Fruit fly (Drosophila melanogaster): ENCODE measurements around the gene CG16800.

Gene CG16800

dm6 chr2L:12974045-12974539 is 7.7 kb downstream of the CG16800 start, which contains the start of gene Vha68-2 (continued):
- no peak for TF ChIP-seq CG1233 (GFP tag; optimal IDR thresholded peaks at IDR 0.05)
- no peak for TF ChIP-seq Taf1 (GFP tag; IDR thresholded peaks at IDR 0.05)
- TF ChIP-seq h (optimal IDR thresholded peaks at IDR 0.05): no peak
- peak; percentile 99 for TF ChIP-seq her (GFP tag; optimal IDR thresholded peaks at IDR 0.05)
- TF ChIP-seq CG8924 (tag; optimal IDR thresholded peaks at IDR 0.05): no peak
- no peak for TF ChIP-seq Trl (optimal IDR thresholded peaks at IDR 0.05)
- peak; percentile 77 for TF ChIP-seq Trl (GFP tag; optimal IDR thresholded peaks at IDR 0.05)
- TF ChIP-seq CG2678 (tag; optimal IDR thresholded peaks at IDR 0.05): peak; percentile 11
- TF ChIP-seq nmo (GFP tag; optimal IDR thresholded peaks at IDR 0.05): no peak
- TF ChIP-seq Six4 (GFP tag; optimal IDR thresholded peaks at IDR 0.05): peak; percentile 32
- TF ChIP-seq CG3163 (GFP tag; optimal IDR thresholded peaks at IDR 0.05): peak; percentile 39
- TF ChIP-seq Hsf (GFP tag; optimal IDR thresholded peaks at IDR 0.05): peak; percentile 56
- no peak for TF ChIP-seq CG33557 (GFP tag; optimal IDR thresholded peaks at IDR 0.05)
- TF ChIP-seq slou (GFP tag; optimal IDR thresholded peaks at IDR 0.05): no peak
- TF ChIP-seq CG9609 (GFP tag; optimal IDR thresholded peaks at IDR 0.05): peak; percentile 25
- peak; percentile 72 for TF ChIP-seq luna (GFP tag; optimal IDR thresholded peaks at IDR 0.05)
- TF ChIP-seq en (GFP tag; optimal IDR thresholded peaks at IDR 0.05): no peak
- peak; percentile 73 for TF ChIP-seq CG9932 (GFP tag; IDR thresholded peaks at IDR 0.05)
- TF ChIP-seq CG9437 (GFP tag; optimal IDR thresholded peaks at IDR 0.05): peak; percentile 6
- peak; percentile 95 for TF ChIP-seq CG11560 (tag; IDR thresholded peaks at IDR 0.05)
- TF ChIP-seq CG16815 (GFP tag; optimal IDR thresholded peaks at IDR 0.05): no peak
- peak; percentile 41 for TF ChIP-seq CG13296 (GFP tag; optimal IDR thresholded peaks at IDR 0.05)
- no peak for TF ChIP-seq chn (GFP tag; optimal IDR thresholded peaks at IDR 0.05)
- no peak for TF ChIP-seq usp (GFP tag; optimal IDR thresholded peaks at IDR 0.05)
- no peak for TF ChIP-seq Spps (tag; optimal IDR thresholded peaks at IDR 0.05)
- TF ChIP-seq Drgx (GFP tag; IDR thresholded peaks at IDR 0.05): no peak
- no peak for TF ChIP-seq CG17612 (GFP tag; IDR thresholded peaks at IDR 0.05)
- no peak for TF ChIP-seq CG6765 (GFP tag; optimal IDR thresholded peaks at IDR 0.05)
- TF ChIP-seq CG6654 (GFP tag; optimal IDR thresholded peaks at IDR 0.05): no peak
- TF ChIP-seq nerfin-1 (tag; optimal IDR thresholded peaks at IDR 0.05): no peak
- peak; percentile 24 for TF ChIP-seq vfl (GFP tag; optimal IDR thresholded peaks at IDR 0.05)
- TF ChIP-seq unpg (GFP tag; optimal IDR thresholded peaks at IDR 0.05): peak; percentile 66
- peak; percentile 55; the same call in 1 of the 2 replicates for TF ChIP-seq wdn (GFP tag; IDR thresholded peaks at IDR 0.05)
- TF ChIP-seq dpn (GFP tag; optimal IDR thresholded peaks at IDR 0.05): peak; percentile 60 to 61
- no peak for TF ChIP-seq Aef1 (GFP tag; IDR thresholded peaks at IDR 0.05)
- peak; percentile 67 for TF ChIP-seq lab (GFP tag; optimal IDR thresholded peaks at IDR 0.05)
- peak; percentile 70 for TF ChIP-seq CG10209 (GFP tag; optimal IDR thresholded peaks at IDR 0.05)
- TF ChIP-seq Eip74EF (GFP tag; optimal IDR thresholded peaks at IDR 0.05): no peak
- TF ChIP-seq CG14014 (GFP tag; IDR thresholded peaks at IDR 0.05): 0 out of 2 replicates have a peak, but pooled peaks have one; percentile 36
- peak; percentile 45 for TF ChIP-seq Myb (GFP tag; optimal IDR thresholded peaks at IDR 0.05)
- TF ChIP-seq Lim3 (GFP tag; IDR thresholded peaks at IDR 0.05): no peak
- TF ChIP-seq CG17829 (tag; optimal IDR thresholded peaks at IDR 0.05): no peak
- TF ChIP-seq CG12299 (tag; optimal IDR thresholded peaks at IDR 0.05): peak; percentile 64
- peak; percentile 47; the same call in 1 of the 3 replicates for TF ChIP-seq ken (GFP tag; IDR thresholded peaks at IDR 0.05)
- no peak for TF ChIP-seq CTCF (GFP tag; optimal IDR thresholded peaks at IDR 0.05)
- no peak; the same call in 1 of the 2 replicates for TF ChIP-seq Ada2b (GFP tag; IDR thresholded peaks at IDR 0.05)
- peak; percentile 81 for TF ChIP-seq NC2β (GFP tag; optimal IDR thresholded peaks at IDR 0.05)
- TF ChIP-seq ash1 (GFP tag; optimal IDR thresholded peaks at IDR 0.05): no peak
- TF ChIP-seq amos (GFP tag; IDR thresholded peaks at IDR 0.05; ENCODE audit: partially characterized antibody): peak; percentile 54; the same call in 1 of the 2 replicates
- TF ChIP-seq p53 (GFP tag; optimal IDR thresholded peaks at IDR 0.05): peak; percentile 53
- no peak for TF ChIP-seq CG5953 (GFP tag; IDR thresholded peaks at IDR 0.05)
- TF ChIP-seq Side (GFP tag; optimal IDR thresholded peaks at IDR 0.05): peak; percentile 69
- TF ChIP-seq HLHmδ (GFP tag; optimal IDR thresholded peaks at IDR 0.05): no peak
